Worm (Caenorhabditis elegans) whole organism, young adult: Measurements from ENCODE around the gene F54B8.1.
"Not testable (repeated sequence)": the region's sequence is repeated elsewhere in the genome, so short reads cannot be mapped to it uniquely, and the experiment has no call there.

Source experiments
- B0035.1 ChIP-seq: sonication (generic microtip); optimal IDR thresholded peaks from 2 replicates; lab custom pipeline; 2016; ENCODE audit warnings: missing genetic modification characterization, mild to moderate bottlenecking, missing compliant biosample characterization, missing genotype, missing genetic modification reagents
- B0336.3 ChIP-seq: fragments of 200-800 bp; sonication (Bioruptor generic); IDR thresholded peaks from 2 replicates; pipeline ENCODE4 v1.3.6; 2022; ENCODE audit warnings: missing genetic modification characterization, missing compliant biosample characterization
- F22D6.2 ChIP-seq: sonication (generic microtip); optimal IDR thresholded peaks from 2 replicates; lab custom pipeline; 2016; ENCODE audit warnings: mild to moderate bottlenecking, missing genetic modification characterization, missing compliant biosample characterization
- F33H1.4 ChIP-seq: fragments of 200-800 bp; sonication (Bioruptor generic); IDR thresholded peaks from 2 replicates; pipeline ENCODE4 v1.3.6; 2022; ENCODE audit warnings: missing genetic modification reagents, missing genetic modification characterization, missing compliant biosample characterization
- F37B4.10 ChIP-seq: fragments of 200-800 bp; sonication (Bioruptor generic); IDR thresholded peaks from 2 replicates; pipeline ENCODE4 v1.3.6; 2022; ENCODE audit warnings: missing genetic modification characterization, missing compliant biosample characterization
- F39B2.1 ChIP-seq: fragments of 200-800 bp; sonication (Bioruptor generic); IDR thresholded peaks from 2 replicates; pipeline ENCODE4 v1.3.6; 2022; ENCODE audit warnings: missing genetic modification reagents, missing genetic modification characterization, missing compliant biosample characterization
- F57C9.4 ChIP-seq: sonication (generic microtip); optimal IDR thresholded peaks from 2 replicates; lab custom pipeline; 2017; ENCODE audit warnings: mild to moderate bottlenecking, missing genetic modification characterization, missing compliant biosample characterization
- T07F8.4 ChIP-seq: sonication (generic microtip); optimal IDR thresholded peaks from 2 replicates; lab custom pipeline; 2016; ENCODE audit warnings: mild to moderate bottlenecking, missing genetic modification characterization, moderate library complexity, missing compliant biosample characterization
- Y53G8AR.9 ChIP-seq: fragments of 200-800 bp; sonication (Bioruptor generic); conservative IDR thresholded peaks from 2 replicates; pipeline ENCODE4 v1.3.6; 2022; ENCODE audit warnings: missing genetic modification reagents, missing genetic modification characterization, missing compliant biosample characterization
- Y79H2A.3 ChIP-seq: fragments of 200-800 bp; sonication (Bioruptor generic); conservative IDR thresholded peaks from 2 replicates; pipeline ENCODE4 v1.3.6; 2022; ENCODE audit warnings: missing genetic modification reagents, missing genetic modification characterization, missing compliant biosample characterization
- Y95B8A.8 ChIP-seq: fragments of 200-800 bp; sonication (Bioruptor generic); IDR thresholded peaks from 2 replicates; pipeline ENCODE4 v1.3.6; 2022; ENCODE audit warnings: missing genetic modification reagents, missing genetic modification characterization, missing compliant biosample characterization
- attf-3 ChIP-seq: fragments of 200-800 bp; sonication (Bioruptor generic); conservative IDR thresholded peaks from 2 replicates; pipeline ENCODE4 v1.3.6; 2022; ENCODE audit warnings: missing genetic modification reagents, missing genetic modification characterization, missing compliant biosample characterization
- attf-6 ChIP-seq: fragments of 200-800 bp; sonication (Bioruptor generic); IDR thresholded peaks from 2 replicates; pipeline ENCODE4 v1.3.6; 2022; ENCODE audit warnings: missing genetic modification reagents, missing genetic modification characterization, missing compliant biosample characterization
- ceh-100 ChIP-seq: fragments of 200-800 bp; sonication (Bioruptor generic); IDR thresholded peaks from 2 replicates; pipeline ENCODE4 v1.3.6; 2022; ENCODE audit warnings: missing genetic modification reagents, missing genetic modification characterization, missing compliant biosample characterization
- dox-1 ChIP-seq: fragments of 200-800 bp; sonication (Bioruptor generic); IDR thresholded peaks from 2 replicates; pipeline ENCODE4 v1.3.6; 2022; ENCODE audit warnings: missing genetic modification reagents, missing genetic modification characterization, missing compliant biosample characterization
- egl-18 ChIP-seq: fragments of 200-800 bp; sonication (Bioruptor generic); IDR thresholded peaks from 2 replicates; pipeline ENCODE4 v1.3.6; 2022; ENCODE audit warnings: missing genetic modification reagents, missing genetic modification characterization, missing compliant biosample characterization
- him-1 ChIP-seq: sonication (generic microtip); optimal IDR thresholded peaks from 2 replicates; lab custom pipeline; 2016; ENCODE audit warnings: missing genotype, missing genetic modification reagents, missing genetic modification characterization, missing compliant biosample characterization
- hmg-1.2 ChIP-seq: fragments of 200-800 bp; sonication (Bioruptor generic); IDR thresholded peaks from 2 replicates; pipeline ENCODE4 v1.3.6; 2022; ENCODE audit warnings: missing genetic modification reagents, missing genetic modification characterization, missing compliant biosample characterization
- let-607 ChIP-seq, 2 experiments: fragments of 200-800 bp in 1 of 2; sonication (Bioruptor generic) in 1 of 2; sonication (generic microtip) in 1 of 2; optimal IDR thresholded peaks; 2 replicates each; lab custom pipeline; 2016 to 2018; ENCODE audit warnings: mild to moderate bottlenecking in 2 of 2, missing compliant biosample characterization in 2 of 2, missing genetic modification characterization in 2 of 2, moderate library complexity in 2 of 2, missing genotype in 1 of 2
- lsl-1 ChIP-seq: fragments of 200-800 bp; sonication (Bioruptor generic); optimal IDR thresholded peaks from 2 replicates; lab custom pipeline; 2018; ENCODE audit warnings: mild to moderate bottlenecking, missing genetic modification characterization, moderate library complexity, missing compliant biosample characterization
- lsy-27 ChIP-seq: sonication (generic microtip); optimal IDR thresholded peaks from 2 replicates; lab custom pipeline; 2017; ENCODE audit warnings: missing genetic modification characterization, mild to moderate bottlenecking, missing compliant biosample characterization, antibody characterized with exemption, missing genotype, borderline replicate concordance; ENCODE audit not compliant: insufficient read depth
- mes-4 ChIP-seq: sonication (generic microtip); optimal IDR thresholded peaks from 2 replicates; lab custom pipeline; 2016; ENCODE audit warnings: missing genotype, missing genetic modification characterization, missing compliant biosample characterization
- nfya-2 ChIP-seq: fragments of 200-800 bp; sonication (Bioruptor generic); IDR thresholded peaks from 2 replicates; pipeline ENCODE4 v1.3.6; 2022; ENCODE audit warnings: missing genetic modification reagents, missing genetic modification characterization, missing compliant biosample characterization
- nhr-27 ChIP-seq: fragments of 200-800 bp; sonication (Bioruptor generic); optimal IDR thresholded peaks from 2 replicates; lab custom pipeline; 2018; ENCODE audit warnings: mild to moderate bottlenecking, missing genetic modification characterization, moderate library complexity, missing compliant biosample characterization
- rec-8 ChIP-seq, 2 experiments: sonication (generic microtip); optimal IDR thresholded peaks; 2 replicates each; lab custom pipeline; 2016; ENCODE audit warnings: mild to moderate bottlenecking in 2 of 2, missing genetic modification characterization in 2 of 2, missing genetic modification reagents in 2 of 2, missing genotype in 2 of 2, missing biosample characterization in 1 of 2, missing compliant biosample characterization in 1 of 2, moderate library complexity in 1 of 2
- snpc-1.1 ChIP-seq: sonication (generic microtip); optimal IDR thresholded peaks from 2 replicates; lab custom pipeline; 2017; ENCODE audit warnings: missing genetic modification characterization, mild to moderate bottlenecking, missing compliant biosample characterization, antibody characterized with exemption, moderate library complexity, missing genotype, missing genetic modification reagents; ENCODE audit not compliant: insufficient read depth
- sptf-2 ChIP-seq: fragments of 200-800 bp; sonication (Bioruptor generic); optimal IDR thresholded peaks from 2 replicates; lab custom pipeline; 2018; ENCODE audit warnings: mild to moderate bottlenecking, missing genetic modification characterization, missing compliant biosample characterization
- tlf-1 ChIP-seq: fragments of 200-800 bp; sonication (Bioruptor generic); optimal IDR thresholded peaks from 2 replicates; lab custom pipeline; 2018; ENCODE audit warnings: mild to moderate bottlenecking, missing genetic modification characterization, missing compliant biosample characterization
- unc-130 ChIP-seq: sonication (generic microtip); optimal IDR thresholded peaks from 2 replicates; lab custom pipeline; 2016; ENCODE audit warnings: missing genetic modification reagents, missing genetic modification characterization, missing compliant biosample characterization
- ztf-25 ChIP-seq: fragments of 200-800 bp; sonication (Bioruptor generic); IDR thresholded peaks from 2 replicates; pipeline ENCODE4 v1.3.6; 2022; ENCODE audit warnings: missing genetic modification reagents, missing genetic modification characterization, missing compliant biosample characterization
- ztf-6 ChIP-seq: fragments of 200-800 bp; sonication (Bioruptor generic); IDR thresholded peaks from 2 replicates; pipeline ENCODE4 v1.3.6; 2022; ENCODE audit warnings: missing genetic modification reagents, missing genetic modification characterization, missing compliant biosample characterization

F54B8.1 gene

ce11 chrV:15793270-15793669, 17.3 kb upstream of the F54B8.1 start, which contains the start of gene T26E4.7:
Gene T26E4.7 (plus strand): TSS chrV:15793570.
- TF ChIP-seq F22D6.2 (tag; lab: Kevin White, UChicago) (no peak), lsl-1 (GFP tag; lab: Kevin White, UChicago) (no peak), attf-6 (GFP tag; lab: Robert Waterston, UW) (no peak), snpc-1.1 (tag; lab: Kevin White, UChicago) (no peak), F57C9.4 (tag; lab: Kevin White, UChicago) (no peak), dox-1 (GFP tag; lab: Robert Waterston, UW) (no peak)

- TF ChIP-seq B0035.1 (no peak), tlf-1 (GFP tag; lab: Kevin White, UChicago) (no peak), ztf-6 (GFP tag; lab: Robert Waterston, UW) (no peak), Y53G8AR.9 (GFP tag; lab: Robert Waterston, UW) (no peak), egl-18 (no peak)
Measured at ce11 chrV:15796087-15796486, 14.5 kb upstream of the F54B8.1 start, which contains the start of gene nhr-223. Gene nhr-223 (plus strand): TSS chrV:15796387.

- TF ChIP-seq F33H1.4 (GFP tag; lab: Robert Waterston, UW) (no peak), ceh-100 (GFP tag; lab: Robert Waterston, UW) (no peak), him-1 (tag; lab: Kevin White, UChicago) (no peak), let-607 (tag; optimal IDR thresholded peaks at IDR 0.05; lab: Kevin White, UChicago) (no peak), F37B4.10 (GFP tag; lab: Robert Waterston, UW) (no peak), ztf-25 (GFP tag; lab: Robert Waterston, UW) (no peak), F39B2.1 (GFP tag; lab: Robert Waterston, UW) (no peak), nfya-2 (no peak), Y95B8A.8 (GFP tag; lab: Robert Waterston, UW) (no peak), B0336.3 (no peak), lsy-27 (no peak), nhr-27 (no peak), Y79H2A.3 (GFP tag; lab: Robert Waterston, UW) (no peak), unc-130 (GFP tag; lab: Kevin White, UChicago) (no peak), hmg-1.2 (no peak), mes-4 (tag; lab: Kevin White, UChicago) (no peak)
Measured at ce11 chrV:15798108-15798507, 12.4 kb upstream of the F54B8.1 start, which contains the start of gene T26E4.10. Gene T26E4.10 (minus strand): TSS chrV:15798208.

- TF ChIP-seq attf-3 (GFP tag; lab: Robert Waterston, UW); hmg-1.2; lsy-27: not testable (repeated sequence)
- TF ChIP-seq, all 124 proteins: peak for 0; not testable (repeated sequence) for 124
Measured at ce11 chrV:15802623-15803022, 7.9 kb upstream of the F54B8.1 start, which contains the start of gene T26E4.9. Gene T26E4.9 (minus strand): TSS chrV:15802723.

- TF ChIP-seq T07F8.4 (tag; lab: Kevin White, UChicago); rec-8 (tag; optimal IDR thresholded peaks at IDR 0.05; lab: Kevin White, UChicago); sptf-2 (GFP tag; lab: Kevin White, UChicago): not testable (repeated sequence)
- TF ChIP-seq, all 124 proteins: peak for 0; not testable (repeated sequence) for 124
Measured at ce11 chrV:15803079-15803478, 7.5 kb upstream of the F54B8.1 start, which contains the start of gene srd-27. Gene srd-27 (plus strand): TSS chrV:15803379.
